Fruit fly (Drosophila melanogaster) whole organism, wandering third instar larva: ENCODE data around the gene CG10555.
A peak's percentile ranks its signal among the peaks of the same experiment; 100 is the strongest.

Experiments
- Abd-B ChIP-seq: fragments of >200 bp; optimal IDR thresholded peaks from 2 replicates; lab custom pipeline; 2017; ENCODE audit warnings: missing biosample characterization, missing genetic modification characterization
- Dif ChIP-seq: fragments of 200-275, 200-300 bp; sonication (Bioruptor generic); optimal IDR thresholded peaks from 2 replicates; lab custom pipeline; 2018; ENCODE audit warnings: missing biosample characterization, missing genetic modification characterization; ENCODE audit not compliant: partially characterized antibody
- Myc ChIP-seq: fragments of >200 bp; optimal IDR thresholded peaks from 2 replicates; lab custom pipeline; 2017
- Sp1 ChIP-seq: fragments of 200-800 bp; sonication (Bioruptor generic); optimal IDR thresholded peaks from 3 replicates; lab custom pipeline; 2019; ENCODE audit warnings: missing biosample characterization, mild to moderate bottlenecking, missing genetic modification characterization, moderate library complexity
- dl ChIP-seq, 2 experiments: fragments of 175-275, 200-275 bp in 1 of 2; fragments of 200-275 bp in 1 of 2; sonication (Bioruptor generic); optimal IDR thresholded peaks; lab custom pipeline; 2018; ENCODE audit warnings: mild to moderate bottlenecking in 2 of 2, missing biosample characterization in 2 of 2, missing genetic modification characterization in 2 of 2, moderate library complexity in 2 of 2; ENCODE audit not compliant: partially characterized antibody in 2 of 2, insufficient read depth in 1 of 2
- dsf ChIP-seq: sonication (Bioruptor generic); optimal IDR thresholded peaks from 2 replicates; lab custom pipeline; 2016; ENCODE audit warnings: missing biosample characterization, missing genetic modification characterization, borderline replicate concordance
- ey ChIP-seq: fragments of 200-800 bp; sonication (Bioruptor generic); optimal IDR thresholded peaks from 2 replicates; lab custom pipeline; 2016; ENCODE audit warnings: missing biosample characterization, missing genetic modification characterization
- foxo ChIP-seq, 2 experiments: fragments of 200-800 bp; sonication (Bioruptor generic); optimal IDR thresholded peaks; 2 replicates in 1 of 2; 3 replicates in 1 of 2; lab custom pipeline; 2016 to 2017; ENCODE audit warnings: missing biosample characterization in 2 of 2, missing genetic modification characterization in 2 of 2
- h ChIP-seq: fragments of 200-800 bp; sonication (Bioruptor generic); optimal IDR thresholded peaks from 3 replicates; lab custom pipeline; 2016; ENCODE audit warnings: missing biosample characterization, mild to moderate bottlenecking, missing genetic modification characterization
- jim ChIP-seq: fragments of 175-275, 200-325 bp; sonication (Bioruptor generic); optimal IDR thresholded peaks from 2 replicates; lab custom pipeline; 2016; ENCODE audit warnings: missing biosample characterization, mild to moderate bottlenecking, missing genetic modification characterization
- psq ChIP-seq: fragments of 200-800 bp; sonication (Bioruptor generic); optimal IDR thresholded peaks from 3 replicates; lab custom pipeline; 2017; ENCODE audit warnings: missing biosample characterization, mild to moderate bottlenecking, missing genetic modification characterization, moderate library complexity

DNA sequence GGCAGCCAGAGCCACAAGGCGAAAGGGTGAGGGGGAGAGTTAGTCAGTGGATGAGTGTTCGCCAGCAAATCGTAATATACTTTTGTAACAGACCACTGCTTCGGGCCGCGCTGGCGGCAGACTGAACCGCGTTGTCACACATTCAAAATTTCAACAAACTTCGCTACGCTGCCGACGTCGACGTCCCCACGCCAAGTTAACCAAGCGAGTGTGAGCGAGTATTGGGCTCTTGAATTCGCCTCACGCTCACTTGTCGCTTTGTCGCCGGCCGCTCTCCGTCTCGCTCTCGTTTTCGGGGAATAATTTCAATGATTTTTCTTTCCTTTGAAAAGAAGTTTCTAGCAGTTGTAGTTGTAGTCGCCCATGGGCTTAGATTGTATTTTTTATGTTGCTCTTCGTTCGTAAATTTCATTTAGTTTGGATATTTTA is 12.8 kb downstream of the CG10555 start, which contains the start of gene lawc:
- no peak for TF ChIP-seq dsf (GFP tag; lab: Kevin White, UChicago)
- peak; percentile 47 for TF ChIP-seq psq (GFP tag; lab: Kevin White, UChicago)
- peak; percentile 49 to 52 for TF ChIP-seq dl (GFP tag; optimal IDR thresholded peaks at IDR 0.05; lab: Kevin White, UChicago; ENCODE audit: insufficient read depth in 1 of 2, partially characterized antibody in 2 of 2)
- no peak for TF ChIP-seq Myc (lab: Kevin White, UChicago)
- TF ChIP-seq foxo (GFP tag; optimal IDR thresholded peaks at IDR 0.05; lab: Kevin White, UChicago), result peak in 1 of 2 experiments; percentile 30
- peak; percentile 15 for TF ChIP-seq ey (GFP tag; lab: Kevin White, UChicago)
- no peak for TF ChIP-seq Abd-B (GFP tag; lab: Kevin White, UChicago)
- no peak for TF ChIP-seq jim (GFP tag; lab: Kevin White, UChicago)
- peak; percentile 74 for TF ChIP-seq Sp1 (GFP tag; lab: Kevin White, UChicago)
- TF ChIP-seq Dif (GFP tag; lab: Kevin White, UChicago), result peak; percentile 72
- peak; percentile 63 for TF ChIP-seq h (GFP tag; lab: Kevin White, UChicago)
